Worm (Caenorhabditis elegans) whole organism, young adult: ENCODE data around the gene npp-21.

Source experiments
- B0019.2 ChIP-seq: fragments of 200-800 bp; sonication (Bioruptor generic); conservative IDR thresholded peaks from 2 replicates; pipeline ENCODE4 v1.3.6; 2022; ENCODE audit warnings: missing genetic modification reagents, missing genetic modification characterization, missing compliant biosample characterization
- D2030.7 ChIP-seq: fragments of 200-800 bp; sonication (Bioruptor generic); IDR thresholded peaks from 2 replicates; pipeline ENCODE4 v1.3.6; 2022; ENCODE audit warnings: missing genetic modification reagents, missing genetic modification characterization, missing compliant biosample characterization
- F52B5.7 ChIP-seq: sonication (generic microtip); optimal IDR thresholded peaks from 2 replicates; lab custom pipeline; 2016; ENCODE audit warnings: mild to moderate bottlenecking, missing genetic modification characterization, missing compliant biosample characterization
- ama-1 ChIP-seq, 3 experiments: fragments of 150-350 bp in 1 of 3; sonication (generic microtip) in 2 of 3; optimal IDR thresholded peaks; 2 replicates each; lab custom pipeline; 2014 to 2018; ENCODE audit warnings: missing biosample characterization in 2 of 3, missing genetic modification characterization in 2 of 3, missing genetic modification reagents in 2 of 3
- aptf-2 ChIP-seq: fragments of 200-800 bp; sonication (Bioruptor generic); conservative IDR thresholded peaks from 2 replicates; pipeline ENCODE4 v1.3.6; 2022; ENCODE audit warnings: missing genetic modification reagents, missing genetic modification characterization, missing compliant biosample characterization
- attf-6 ChIP-seq: fragments of 200-800 bp; sonication (Bioruptor generic); IDR thresholded peaks from 2 replicates; pipeline ENCODE4 v1.3.6; 2022; ENCODE audit warnings: missing genetic modification reagents, missing genetic modification characterization, missing compliant biosample characterization
- ccch-3 ChIP-seq: fragments of 200-800 bp; sonication (Bioruptor generic); optimal IDR thresholded peaks from 2 replicates; lab custom pipeline; 2018; ENCODE audit warnings: mild to moderate bottlenecking, missing genetic modification characterization, missing compliant biosample characterization
- cebp-2 ChIP-seq: fragments of 200-800 bp; sonication (Bioruptor generic); IDR thresholded peaks from 2 replicates; pipeline ENCODE4 v1.3.6; 2022; ENCODE audit warnings: missing genetic modification characterization, missing compliant biosample characterization
- efl-1 ChIP-seq: fragments of 150-350 bp; optimal IDR thresholded peaks from 2 replicates; lab custom pipeline; 2014; ENCODE audit warnings: missing biosample characterization, missing genetic modification reagents, missing genetic modification characterization
- lag-1 ChIP-seq: fragments of 200-800 bp; sonication (Bioruptor generic); IDR thresholded peaks from 2 replicates; pipeline ENCODE4 v1.3.6; 2022; ENCODE audit warnings: missing genetic modification reagents, missing genetic modification characterization, missing compliant biosample characterization
- lir-1 ChIP-seq: fragments of 200-800 bp; sonication (Bioruptor generic); conservative IDR thresholded peaks from 2 replicates; pipeline ENCODE4 v1.3.6; 2022; ENCODE audit warnings: missing genetic modification reagents, missing genetic modification characterization, missing compliant biosample characterization
- mxl-1 ChIP-seq: sonication (generic microtip); optimal IDR thresholded peaks from 2 replicates; lab custom pipeline; 2016; ENCODE audit warnings: missing genetic modification characterization, missing compliant biosample characterization

DNA sequence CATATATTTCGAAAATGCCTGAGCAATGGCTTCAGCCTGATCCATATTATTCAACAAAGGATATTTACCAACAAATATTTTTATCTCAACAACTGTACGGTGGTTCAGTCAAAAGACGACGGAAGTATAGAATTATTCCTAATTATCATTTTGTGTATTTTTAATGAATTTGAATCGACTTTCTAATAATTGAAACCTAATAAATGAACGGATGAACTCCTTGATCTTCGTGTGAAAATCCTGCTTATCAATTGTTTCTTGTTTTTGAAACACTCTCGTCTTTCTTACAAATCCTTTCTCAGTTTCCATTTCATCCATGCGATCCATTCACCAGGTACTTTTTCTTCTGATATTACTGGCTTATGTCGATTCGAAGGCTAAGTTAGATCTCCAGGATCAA is 23.8 kb upstream of the npp-21 start, which contains the start of gene F35D2.1:
- TF ChIP-seq cebp-2 (GFP tag; lab: Robert Waterston, UW) (no peak), lir-1 (GFP tag; lab: Robert Waterston, UW) (no peak), F52B5.7 (no peak), attf-6 (GFP tag; lab: Robert Waterston, UW) (no peak), D2030.7 (GFP tag; lab: Robert Waterston, UW) (no peak), lag-1 (no peak), ccch-3 (no peak), aptf-2 (no peak), efl-1 (GFP tag; lab: Kevin White, UChicago) (no peak), mxl-1 (tag; lab: Kevin White, UChicago) (no peak), B0019.2 (GFP tag; lab: Robert Waterston, UW) (no peak), ama-1 (optimal IDR thresholded peaks at IDR 0.05; lab: Kevin White, UChicago) (no peak), ama-1 (GFP tag; optimal IDR thresholded peaks at IDR 0.05; lab: Kevin White, UChicago) (no peak)
